Worm (Caenorhabditis elegans): ENCODE measurements around the gene R102.10.

The R102.10 gene

DNA sequence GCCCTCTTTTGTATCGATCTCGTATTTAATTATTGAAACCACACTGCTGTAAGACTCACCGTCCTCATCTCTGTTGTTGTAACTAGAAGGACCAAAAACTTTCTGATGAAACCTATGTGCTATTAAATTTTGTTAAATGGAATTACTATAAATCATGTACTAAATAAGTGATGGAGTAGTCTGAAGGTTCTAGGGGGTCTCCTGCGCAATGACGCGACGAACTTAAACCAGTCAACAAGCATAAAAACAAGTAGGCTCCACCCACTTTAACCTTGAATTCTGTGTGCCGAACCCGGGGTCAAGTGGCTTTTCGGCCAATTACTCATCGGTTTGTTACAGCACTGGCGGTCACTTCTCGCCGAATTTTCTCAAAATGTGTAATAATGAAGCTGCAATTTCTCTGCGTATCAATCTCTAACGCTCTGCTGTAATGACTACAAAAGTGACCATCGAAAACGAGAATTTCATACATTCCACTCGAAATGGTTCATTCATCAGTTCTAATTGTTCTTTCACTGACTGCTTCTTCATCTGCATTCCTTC, 31.8 kb downstream of the R102.10 start, which contains the start of gene grl-21 (continued):
- TF ChIP-seq dpff-1 (tag; optimal IDR thresholded peaks at IDR 0.05) (no peak), dpl-1 (GFP tag; optimal IDR thresholded peaks at IDR 0.05) (no peak)

DNA sequence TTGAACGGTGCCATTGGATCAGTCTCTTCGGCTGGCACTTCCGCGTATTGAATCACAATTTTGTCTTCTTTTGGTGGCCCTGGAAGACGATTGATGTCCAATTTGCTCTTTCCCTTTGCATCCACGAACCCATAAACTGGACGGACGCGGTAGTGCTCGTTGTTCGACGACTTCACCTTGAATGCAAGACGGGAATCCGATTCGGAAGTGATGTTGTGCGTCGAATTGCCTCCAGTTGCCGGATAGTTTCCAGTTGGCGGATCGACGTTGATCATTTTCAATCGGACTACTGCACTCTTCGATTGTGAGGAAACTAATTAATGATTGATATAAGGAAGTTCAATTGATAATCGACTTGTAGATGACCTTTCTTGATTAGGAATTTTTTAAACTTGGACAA, 33.1 kb downstream of the R102.10 start, which contains the start of gene ssp-34:
Gene ssp-34, minus strand, starts transcription at position 275 of the 400 bp plus-strand sequence.
- TF ChIP-seq snpc-1.1 (tag; optimal IDR thresholded peaks at IDR 0.05; ENCODE audit: insufficient read depth) = no peak
- no peak for TF ChIP-seq hrde-1 (tag; optimal IDR thresholded peaks at IDR 0.05; ENCODE audit: borderline replicate concordance)
- no peak for TF ChIP-seq atf-7 (tag; optimal IDR thresholded peaks at IDR 0.05)
- no peak for TF ChIP-seq mcd-1 (GFP tag; IDR thresholded peaks at IDR 0.05)
- no peak for TF ChIP-seq fkh-3 (tag; optimal IDR thresholded peaks at IDR 0.05)
- TF ChIP-seq bed-1 (GFP tag; IDR thresholded peaks at IDR 0.05) = no peak

DNA sequence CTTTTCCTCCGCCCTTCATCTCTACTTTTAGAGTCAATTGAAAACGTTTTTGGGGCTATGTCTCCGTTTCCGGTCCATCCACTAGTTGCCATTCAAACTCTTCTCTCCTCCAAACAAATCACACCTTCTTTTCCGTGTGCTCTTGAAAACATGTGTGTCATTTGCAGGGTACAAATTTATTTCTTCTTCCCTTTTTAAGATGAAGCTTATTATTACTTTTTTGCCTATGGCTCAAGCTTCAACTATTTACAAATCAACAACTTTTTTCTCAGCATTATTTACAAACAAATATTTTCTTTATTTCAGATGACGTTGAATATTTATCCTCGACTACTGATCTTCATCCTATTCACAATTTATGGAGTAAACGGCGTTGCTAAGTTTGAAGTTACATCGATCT, 39.2 kb downstream of the R102.10 start, which contains the start of gene T25B9.3:
Gene T25B9.3, plus strand, starts transcription at position 301 of the 400 bp plus-strand sequence.
- TF ChIP-seq snpc-4 (GFP tag; optimal IDR thresholded peaks at IDR 0.05) (no peak), snpc-4 (tag; optimal IDR thresholded peaks at IDR 0.05) (no peak), D2030.7 (GFP tag; IDR thresholded peaks at IDR 0.05) (no peak), ceh-27 (GFP tag; optimal IDR thresholded peaks at IDR 0.05) (no peak), snpc-1.1 (tag; optimal IDR thresholded peaks at IDR 0.05; ENCODE audit: insufficient read depth) (no peak), nhr-120 (GFP tag; IDR thresholded peaks at IDR 0.05) (no peak), ztf-6 (GFP tag; IDR thresholded peaks at IDR 0.05) (no peak), F33H1.4 (GFP tag; IDR thresholded peaks at IDR 0.05) (no peak), ccch-3 (GFP tag; optimal IDR thresholded peaks at IDR 0.05) (no peak), efl-1 (GFP tag; optimal IDR thresholded peaks at IDR 0.05) (no peak), B0261.1 (tag; optimal IDR thresholded peaks at IDR 0.05) (no peak), B0019.2 (GFP tag; conservative IDR thresholded peaks at IDR 0.05) (no peak)

DNA sequence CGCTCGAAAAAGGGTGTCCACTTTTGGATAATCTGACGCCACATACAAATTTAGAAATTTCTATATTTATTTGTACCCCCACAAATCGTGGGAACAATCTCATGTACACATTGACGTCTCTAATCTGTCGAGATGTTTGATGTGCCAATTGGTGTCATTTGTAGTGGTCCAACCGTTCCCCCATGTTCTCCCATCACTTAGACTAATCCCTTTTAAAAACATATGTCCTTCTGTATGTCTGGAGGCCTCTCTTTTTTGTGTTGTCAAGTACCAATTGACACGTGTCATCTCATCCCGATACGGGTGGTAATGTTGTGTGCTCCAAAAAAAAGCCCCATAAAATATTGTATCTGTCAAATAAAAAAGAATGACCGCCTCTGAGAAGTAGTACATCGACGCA, 40.1 kb downstream of the R102.10 start:
- no peak for TF ChIP-seq nfyb-1 (GFP tag; IDR thresholded peaks at IDR 0.05)
- no peak for TF ChIP-seq sptf-2 (GFP tag; optimal IDR thresholded peaks at IDR 0.05)
- no peak for TF ChIP-seq sdz-38 (tag; optimal IDR thresholded peaks at IDR 0.05)
- no peak for TF ChIP-seq nhr-90 (tag; optimal IDR thresholded peaks at IDR 0.05)
- TF ChIP-seq madf-8 (GFP tag; conservative IDR thresholded peaks at IDR 0.05) = no peak
- no peak for TF ChIP-seq ztf-26 (tag; optimal IDR thresholded peaks at IDR 0.05)
- no peak for TF ChIP-seq mes-4 (tag; optimal IDR thresholded peaks at IDR 0.05)
- no peak for TF ChIP-seq efl-1 (GFP tag; optimal IDR thresholded peaks at IDR 0.05)
- TF ChIP-seq ztf-22 (GFP tag; optimal IDR thresholded peaks at IDR 0.05) = no peak
- TF ChIP-seq Y67H2A.10 (GFP tag; conservative IDR thresholded peaks at IDR 0.05) = no peak
- TF ChIP-seq hsf-1 (GFP tag; IDR thresholded peaks at IDR 0.05) = no peak
- no peak for TF ChIP-seq Y79H2A.3 (GFP tag; conservative IDR thresholded peaks at IDR 0.05)

- TF ChIP-seq madf-6 (GFP tag; IDR thresholded peaks at IDR 0.05) (no peak), attf-6 (GFP tag; IDR thresholded peaks at IDR 0.05) (no peak), ZK185.1 (tag; optimal IDR thresholded peaks at IDR 0.05; ENCODE audit: poor library complexity, severe bottlenecking) (no peak), ceh-40 (GFP tag; IDR thresholded peaks at IDR 0.05) (no peak), hmg-20 (GFP tag; IDR thresholded peaks at IDR 0.05) (no peak), egrh-3 (GFP tag; IDR thresholded peaks at IDR 0.05) (no peak), Y53F4B.3 (GFP tag; IDR thresholded peaks at IDR 0.05) (no peak)
Measured at ce11 chrIV:10750041-10750440, 44.8 kb downstream of the R102.10 start, which contains the start of gene T25B9.1. Gene T25B9.1 (minus strand): TSS chrIV:10750141.
